Worm (Caenorhabditis elegans) whole organism, early embryonic: ENCODE measurements around the gene sqv-7.

Source experiments
- F13C5.2 ChIP-seq: sonication (generic microtip); optimal IDR thresholded peaks from 2 replicates; lab custom pipeline; 2017; ENCODE audit warnings: mild to moderate bottlenecking, missing genetic modification characterization, inconsistent platforms, missing compliant biosample characterization
- ama-1 ChIP-seq: fragments of 150-350 bp; optimal IDR thresholded peaks from 2 replicates; lab custom pipeline; 2014
- ceh-36 ChIP-seq: sonication (generic microtip); optimal IDR thresholded peaks from 2 replicates; lab custom pipeline; 2016; ENCODE audit warnings: missing genetic modification characterization, inconsistent platforms, missing compliant biosample characterization
- pes-1 ChIP-seq: fragments of 200-800 bp; sonication (Bioruptor generic); IDR thresholded peaks from 2 replicates; pipeline ENCODE4 v1.3.6; 2022; ENCODE audit warnings: missing genetic modification reagents, missing genetic modification characterization, missing compliant biosample characterization
- scrt-1 ChIP-seq: fragments of 200-800 bp; sonication (Bioruptor generic); IDR thresholded peaks from 2 replicates; pipeline ENCODE4 v1.3.6; 2022; ENCODE audit warnings: missing genetic modification characterization, missing compliant biosample characterization
- tbx-11 ChIP-seq: fragments of 200-800 bp; sonication (Bioruptor generic); IDR thresholded peaks from 2 replicates; pipeline ENCODE4 v1.3.6; 2022; ENCODE audit warnings: missing genetic modification characterization, missing compliant biosample characterization
- tbx-37 ChIP-seq: fragments of 200-800 bp; sonication (Bioruptor generic); conservative IDR thresholded peaks from 2 replicates; pipeline ENCODE4 v1.3.6; 2022; ENCODE audit warnings: missing genetic modification reagents, missing genetic modification characterization, missing compliant biosample characterization

- no peak for TF ChIP-seq scrt-1 (GFP tag; lab: Robert Waterston, UW)
- no peak for TF ChIP-seq ama-1
- TF ChIP-seq pes-1, result no peak
- no peak for TF ChIP-seq ceh-36
- no peak for TF ChIP-seq tbx-11 (GFP tag; lab: Robert Waterston, UW)
- TF ChIP-seq F13C5.2, result no peak
- TF ChIP-seq tbx-37 (GFP tag; lab: Robert Waterston, UW), result no peak
These were observed 46.8 kb upstream of the sqv-7 start for ce11 chrII:7059274-7059757.
